Fruit fly (Drosophila melanogaster) whole organism, adult: ENCODE data around the gene CG6729.

Experiments
- CG11617 ChIP-seq: fragments of 200-800 bp; sonication (Bioruptor generic); optimal IDR thresholded peaks from 2 replicates; lab custom pipeline; 2017; ENCODE audit warnings: mild to moderate bottlenecking, missing biosample characterization, missing genetic modification reagents, missing genetic modification characterization
- CG12768 ChIP-seq: fragments of 200-800 bp; sonication (Bioruptor generic); optimal IDR thresholded peaks from 2 replicates; lab custom pipeline; 2017; ENCODE audit warnings: missing biosample characterization, missing genetic modification characterization, mild to moderate bottlenecking, moderate library complexity, missing genetic modification reagents
- CG14711 ChIP-seq: fragments of 200-800 bp; sonication (Bioruptor generic); optimal IDR thresholded peaks from 2 replicates; lab custom pipeline; 2018; ENCODE audit warnings: missing biosample characterization, mild to moderate bottlenecking, missing genetic modification characterization, moderate library complexity
- CG1620 ChIP-seq: fragments of 200-800 bp; sonication (Bioruptor generic); optimal IDR thresholded peaks from 2 replicates; lab custom pipeline; 2016; ENCODE audit warnings: missing biosample characterization, missing genetic modification characterization
- CG33017 ChIP-seq: fragments of 200-800 bp; sonication (Bioruptor generic); optimal IDR thresholded peaks from 2 replicates; lab custom pipeline; 2018; ENCODE audit warnings: missing biosample characterization, mild to moderate bottlenecking, missing genetic modification characterization, moderate library complexity
- CG5204 ChIP-seq: fragments of 200-800 bp; sonication (Bioruptor generic); optimal IDR thresholded peaks from 2 replicates; lab custom pipeline; 2016; ENCODE audit warnings: missing biosample characterization, missing genetic modification characterization
- CG7045 ChIP-seq: fragments of 200-800 bp; sonication (Bioruptor generic); optimal IDR thresholded peaks from 2 replicates; lab custom pipeline; 2017; ENCODE audit warnings: missing biosample characterization, mild to moderate bottlenecking, missing genetic modification characterization
- CG7101 ChIP-seq: fragments of 200-800 bp; sonication (Bioruptor generic); optimal IDR thresholded peaks from 2 replicates; lab custom pipeline; 2018; ENCODE audit warnings: missing biosample characterization, mild to moderate bottlenecking, missing genetic modification characterization, moderate library complexity
- Clk ChIP-seq: fragments of 200-800 bp; sonication (Bioruptor generic); optimal IDR thresholded peaks from 2 replicates; lab custom pipeline; 2017; ENCODE audit warnings: missing biosample characterization, missing genetic modification characterization
- Crg-1 ChIP-seq: fragments of 200-800 bp; sonication (Bioruptor generic); optimal IDR thresholded peaks from 2 replicates; lab custom pipeline; 2016; ENCODE audit warnings: missing biosample characterization, missing genetic modification characterization
- Hr96 ChIP-seq: fragments of 200-800 bp; sonication (Bioruptor generic); optimal IDR thresholded peaks from 2 replicates; lab custom pipeline; 2016; ENCODE audit warnings: missing biosample characterization, missing genetic modification characterization
- Mnt ChIP-seq: fragments of 200-800 bp; sonication (Bioruptor generic); optimal IDR thresholded peaks from 2 replicates; lab custom pipeline; 2016; ENCODE audit warnings: missing biosample characterization, mild to moderate bottlenecking, missing genetic modification characterization
- bab1 ChIP-seq: fragments of 200-800 bp; sonication (Bioruptor generic); optimal IDR thresholded peaks from 3 replicates; lab custom pipeline; 2019; ENCODE audit warnings: missing biosample characterization, mild to moderate bottlenecking, missing genetic modification characterization, moderate library complexity
- cic ChIP-seq: fragments of 200-800 bp; sonication (Bioruptor generic); optimal IDR thresholded peaks from 2 replicates; lab custom pipeline; 2017; ENCODE audit warnings: missing biosample characterization, mild to moderate bottlenecking, missing genetic modification characterization, moderate library complexity
- cnc ChIP-seq, 2 experiments: fragments of >200 bp; optimal IDR thresholded peaks; 2 replicates each; lab custom pipeline; 2017
- kay ChIP-seq: fragments of 200-800 bp; sonication (Bioruptor generic); peaks from one replicate; lab custom pipeline; 2016; ENCODE audit warnings: missing biosample characterization, missing genetic modification characterization, borderline replicate concordance
- ovo ChIP-seq: fragments of 200-800 bp; sonication (Bioruptor generic); optimal IDR thresholded peaks from 2 replicates; lab custom pipeline; 2016; ENCODE audit warnings: missing biosample characterization, missing genetic modification characterization
- pad ChIP-seq: fragments of 200-800 bp; sonication (Bioruptor generic); optimal IDR thresholded peaks from 3 replicates; lab custom pipeline; 2017; ENCODE audit warnings: missing biosample characterization, missing genetic modification characterization, mild to moderate bottlenecking, moderate library complexity, missing genetic modification reagents
- tj ChIP-seq: fragments of 200-800 bp; sonication (Bioruptor generic); optimal IDR thresholded peaks from 3 replicates; lab custom pipeline; 2017; ENCODE audit warnings: missing biosample characterization, mild to moderate bottlenecking, missing genetic modification characterization, moderate library complexity
- toe ChIP-seq: fragments of 200-800 bp; sonication (Bioruptor generic); optimal IDR thresholded peaks from 2 replicates; lab custom pipeline; 2016; ENCODE audit warnings: missing biosample characterization, missing genetic modification characterization

Gene CG6729

DNA sequence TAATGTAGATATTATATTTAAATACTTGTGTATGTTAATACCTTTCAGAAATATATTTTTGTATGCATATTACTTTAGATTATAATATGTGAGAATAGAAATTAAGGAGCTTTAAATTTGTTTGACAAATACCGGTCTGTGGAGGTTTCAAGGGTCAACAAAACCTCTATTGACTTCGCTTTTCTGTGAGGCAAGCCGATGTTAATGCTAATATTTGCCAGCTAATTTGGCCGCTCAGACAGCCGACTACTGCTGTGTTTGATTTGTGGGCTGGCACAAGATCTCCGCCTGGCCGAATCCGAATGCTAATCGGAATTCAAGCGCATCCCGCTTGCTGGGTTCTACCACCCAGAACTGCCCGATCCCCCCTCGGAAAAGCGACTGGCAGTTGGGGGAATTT lies 10.9 kb upstream of the CG6729 start:
- TF ChIP-seq CG12768 (no peak), bab1 (GFP tag; lab: Kevin White, UChicago) (no peak), Hr96 (GFP tag; lab: Kevin White, UChicago) (no peak), CG5204 (no peak), CG7045 (GFP tag; lab: Kevin White, UChicago) (no peak), cnc (optimal IDR thresholded peaks at IDR 0.05; lab: Kevin White, UChicago) (no peak), cic (GFP tag; lab: Kevin White, UChicago) (no peak), tj (no peak), CG33017 (tag; lab: Kevin White, UChicago) (no peak), Crg-1 (GFP tag; lab: Kevin White, UChicago) (no peak)

DNA sequence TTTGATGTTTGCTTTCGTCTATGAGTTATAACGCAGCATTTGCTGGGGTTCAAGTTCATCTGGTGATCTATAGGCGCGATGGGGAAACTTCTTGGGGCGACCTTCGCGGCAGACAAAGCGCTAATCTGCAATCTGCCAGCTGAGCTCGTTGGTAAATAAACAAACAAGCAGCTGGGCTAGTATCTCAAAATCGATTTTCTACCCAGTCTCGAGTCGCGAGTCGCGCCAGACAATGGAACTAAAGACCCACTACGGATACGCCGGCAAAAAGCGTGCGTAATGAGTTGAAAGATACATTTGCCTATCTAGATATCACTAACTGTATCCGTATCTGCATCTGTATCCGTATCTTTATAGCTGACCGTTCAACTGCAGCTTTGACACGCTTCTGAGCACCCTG lies 9.9 kb upstream of the CG6729 start:
- TF ChIP-seq tj (no peak), CG7045 (GFP tag; lab: Kevin White, UChicago) (no peak), cic (GFP tag; lab: Kevin White, UChicago) (no peak), Crg-1 (GFP tag; lab: Kevin White, UChicago) (no peak), Mnt (no peak), bab1 (GFP tag; lab: Kevin White, UChicago) (no peak), CG1620 (GFP tag; lab: Kevin White, UChicago) (no peak), CG7101 (tag; lab: Kevin White, UChicago) (no peak), Clk (GFP tag; lab: Kevin White, UChicago) (no peak), CG5204 (no peak), CG14711 (tag; lab: Kevin White, UChicago) (no peak), ovo (GFP tag; lab: Kevin White, UChicago) (no peak), cnc (optimal IDR thresholded peaks at IDR 0.05; lab: Kevin White, UChicago) (no peak), CG12768 (no peak), Hr96 (GFP tag; lab: Kevin White, UChicago) (no peak), kay (GFP tag; lab: Kevin White, UChicago) (no peak), pad (GFP tag; lab: Kevin White, UChicago) (no peak), toe (GFP tag; lab: Kevin White, UChicago) (no peak), CG11617 (GFP tag; lab: Kevin White, UChicago) (no peak)

DNA sequence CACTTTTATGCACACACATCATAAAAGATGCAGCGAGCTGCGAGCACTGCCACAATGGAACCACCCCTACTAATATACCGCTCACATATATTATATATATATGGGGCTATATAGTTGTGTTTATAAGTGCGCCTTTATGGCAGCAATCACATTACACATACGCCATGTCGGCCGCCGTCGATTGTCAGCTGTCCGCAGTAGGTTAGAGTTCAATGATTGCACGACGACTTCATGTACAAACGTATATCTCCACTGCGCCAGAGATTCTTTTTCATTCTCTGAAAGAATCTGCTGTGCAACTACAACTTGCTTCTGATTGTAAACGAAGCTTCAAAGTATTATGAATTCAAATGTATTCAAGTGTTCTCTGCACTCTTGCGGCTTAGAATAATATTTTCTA lies 8.9 kb upstream of the CG6729 start:
- TF ChIP-seq ovo (GFP tag; lab: Kevin White, UChicago) (no peak), Mnt (no peak), Crg-1 (GFP tag; lab: Kevin White, UChicago) (no peak), CG7101 (tag; lab: Kevin White, UChicago) (no peak), CG1620 (GFP tag; lab: Kevin White, UChicago) (no peak), CG12768 (no peak), Hr96 (GFP tag; lab: Kevin White, UChicago) (no peak), tj (peak; percentile 2)

DNA sequence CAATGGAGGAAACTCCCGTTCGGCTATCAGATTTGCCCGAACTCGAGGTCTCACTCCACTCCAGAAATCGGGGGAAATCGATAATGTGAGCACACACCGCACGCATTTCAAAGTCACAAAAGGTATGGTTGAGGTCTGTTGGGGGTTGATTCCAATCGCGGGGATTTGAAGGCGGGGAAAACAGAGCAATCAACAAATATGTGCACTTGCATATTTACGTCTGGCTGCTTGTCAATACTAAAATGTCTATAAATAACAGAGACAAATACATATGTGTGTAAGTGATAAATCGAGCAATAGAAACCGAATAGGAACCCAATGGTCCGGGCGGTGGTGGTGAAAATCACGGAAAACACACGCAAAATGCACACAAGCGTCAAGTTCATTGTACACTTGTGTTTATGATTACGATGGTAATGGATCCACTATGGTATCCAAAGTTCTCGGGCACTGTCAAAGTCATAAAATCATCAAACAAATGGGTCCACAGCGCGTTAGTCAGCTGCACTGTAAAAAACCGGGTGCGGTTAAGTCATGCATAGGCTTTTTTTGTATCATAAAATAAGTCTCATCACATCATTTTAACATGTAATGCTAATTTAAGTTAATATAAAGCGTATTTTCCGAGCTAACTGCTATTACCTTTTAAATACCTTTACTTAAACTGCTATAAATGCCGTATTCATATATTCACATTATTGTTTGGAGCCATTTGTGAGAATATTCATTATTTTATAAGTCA lies 8.3 kb upstream of the CG6729 start:
- TF ChIP-seq Mnt (peak; percentile 26), CG14711 (tag; lab: Kevin White, UChicago) (no peak), toe (GFP tag; lab: Kevin White, UChicago) (peak; percentile 34), tj (peak; percentile 31), pad (GFP tag; lab: Kevin White, UChicago) (peak; percentile 41), CG12768 (peak; percentile 35), cnc (optimal IDR thresholded peaks at IDR 0.05; lab: Kevin White, UChicago) (no peak), CG33017 (tag; lab: Kevin White, UChicago) (peak; percentile 47), CG5204 (peak; percentile 39), CG11617 (GFP tag; lab: Kevin White, UChicago) (no peak), kay (GFP tag; lab: Kevin White, UChicago) (peak; percentile 55), Crg-1 (GFP tag; lab: Kevin White, UChicago) (peak; percentile 11), Clk (GFP tag; lab: Kevin White, UChicago) (no peak), Hr96 (GFP tag; lab: Kevin White, UChicago) (peak; percentile 48), cic (GFP tag; lab: Kevin White, UChicago) (peak; percentile 13), bab1 (GFP tag; lab: Kevin White, UChicago) (no peak), ovo (GFP tag; lab: Kevin White, UChicago) (peak; percentile 59), CG7045 (GFP tag; lab: Kevin White, UChicago) (peak; percentile 19), CG1620 (GFP tag; lab: Kevin White, UChicago) (peak; percentile 9), CG7101 (tag; lab: Kevin White, UChicago) (peak; percentile 67)

DNA sequence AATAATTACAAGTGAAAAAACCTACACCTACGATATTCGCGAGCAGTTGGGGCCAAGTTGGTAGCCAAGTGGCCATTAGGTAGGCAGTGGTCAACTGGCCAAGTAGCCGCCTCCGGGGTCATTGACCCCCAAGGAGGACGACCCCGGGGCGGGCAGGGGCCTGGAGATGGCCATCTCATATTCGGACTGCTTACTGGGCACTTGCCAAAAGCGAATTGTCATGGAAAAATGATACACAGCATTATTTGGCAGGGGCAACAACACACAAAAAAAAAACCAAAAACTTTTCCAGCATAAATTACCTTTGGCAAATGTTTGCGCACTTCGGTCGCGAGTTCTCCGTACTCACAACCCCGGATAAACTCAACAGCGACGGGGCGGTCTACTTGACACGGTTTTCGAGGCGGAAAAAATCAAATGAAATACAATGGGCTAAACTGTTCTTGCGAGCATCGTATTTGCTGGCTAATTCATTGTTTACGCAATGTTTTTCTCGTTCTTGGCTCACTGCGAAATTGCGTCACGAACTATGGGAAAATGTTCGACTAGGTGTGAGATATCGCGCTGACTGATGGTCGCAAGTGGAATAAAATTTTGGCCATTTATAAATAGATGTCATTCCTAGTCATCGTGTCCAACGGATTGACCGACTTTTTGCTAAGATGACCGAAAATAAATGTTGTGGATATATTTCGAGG lies 7.3 kb upstream of the CG6729 start:
- TF ChIP-seq tj, result peak; percentile 93
- no peak for TF ChIP-seq CG12768
